Worm (Caenorhabditis elegans) whole organism, midembryonic: ENCODE measurements around the gene srx-82.

Experiments
- T22C8.4 ChIP-seq: fragments of 200-800 bp; sonication (Bioruptor generic); IDR thresholded peaks from 2 replicates; pipeline ENCODE4 v1.3.6; 2022; ENCODE audit warnings: missing genetic modification characterization, missing compliant biosample characterization
- cog-1 ChIP-seq: sonication (generic microtip); optimal IDR thresholded peaks from 2 replicates; lab custom pipeline; 2016; ENCODE audit warnings: missing genetic modification characterization, missing compliant biosample characterization
- flt-1 ChIP-seq: fragments of 200-800 bp; sonication (Bioruptor generic); IDR thresholded peaks from 2 replicates; pipeline ENCODE4 v1.3.6; 2022; ENCODE audit warnings: missing genetic modification characterization, missing compliant biosample characterization
- klf-2 ChIP-seq: fragments of 200-800 bp; sonication (Bioruptor generic); conservative IDR thresholded peaks from 2 replicates; pipeline ENCODE4 v1.3.6; 2022; ENCODE audit warnings: missing genetic modification reagents, missing genetic modification characterization, missing compliant biosample characterization
- med-1 ChIP-seq: sonication (generic microtip); optimal IDR thresholded peaks from 2 replicates; lab custom pipeline; 2017; ENCODE audit warnings: missing genetic modification characterization, mild to moderate bottlenecking, missing compliant biosample characterization, antibody characterized with exemption, missing genetic modification reagents; ENCODE audit not compliant: insufficient read depth
- ref-1 ChIP-seq: fragments of 200-800 bp; sonication (Bioruptor generic); conservative IDR thresholded peaks from 2 replicates; pipeline ENCODE4 v1.3.6; 2022; ENCODE audit warnings: missing genetic modification reagents, missing genetic modification characterization, missing compliant biosample characterization
- tab-1 ChIP-seq: fragments of 200-800 bp; sonication (Bioruptor generic); IDR thresholded peaks from 2 replicates; pipeline ENCODE4 v1.3.6; 2022; ENCODE audit warnings: missing genetic modification characterization, missing compliant biosample characterization
- ztf-23 ChIP-seq: fragments of 200-800 bp; sonication (Bioruptor generic); IDR thresholded peaks from 2 replicates; pipeline ENCODE4 v1.3.6; 2022; ENCODE audit warnings: missing genetic modification reagents, missing genetic modification characterization, missing compliant biosample characterization
- ztf-29 ChIP-seq: fragments of 200-800 bp; sonication (Bioruptor generic); IDR thresholded peaks from 2 replicates; pipeline ENCODE4 v1.3.6; 2022; ENCODE audit warnings: missing genetic modification reagents, missing genetic modification characterization, missing compliant biosample characterization

Gene srx-82

ce11 chrV:11616813-11617212 lies 27.3 kb downstream of the srx-82 start:
- no peak for TF ChIP-seq tab-1 (GFP tag; lab: Robert Waterston, UW)

- TF ChIP-seq med-1 (no peak), T22C8.4 (GFP tag; lab: Robert Waterston, UW) (no peak), klf-2 (GFP tag; lab: Robert Waterston, UW) (no peak), ref-1 (GFP tag; lab: Robert Waterston, UW) (no peak), cog-1 (tag; lab: Kevin White, UChicago) (no peak), flt-1 (no peak), tab-1 (GFP tag; lab: Robert Waterston, UW) (no peak), ztf-29 (GFP tag; lab: Robert Waterston, UW) (no peak), ztf-23 (GFP tag; lab: Robert Waterston, UW) (no peak)
These were observed 28.6 kb downstream of the srx-82 start, which contains the start of gene glb-15 for ce11 chrV:11618173-11618572. Gene glb-15, minus strand, starts transcription at chrV:11618273.

- no peak for TF ChIP-seq ztf-23 (GFP tag; lab: Robert Waterston, UW)
- TF ChIP-seq ztf-29 (GFP tag; lab: Robert Waterston, UW): no peak
- TF ChIP-seq med-1: no peak
- no peak for TF ChIP-seq cog-1 (tag; lab: Kevin White, UChicago)
- TF ChIP-seq T22C8.4 (GFP tag; lab: Robert Waterston, UW): no peak
- no peak for TF ChIP-seq flt-1
- TF ChIP-seq ref-1 (GFP tag; lab: Robert Waterston, UW): no peak
- no peak for TF ChIP-seq tab-1 (GFP tag; lab: Robert Waterston, UW)
- TF ChIP-seq klf-2 (GFP tag; lab: Robert Waterston, UW): no peak
These were observed 30.5 kb downstream of the srx-82 start for ce11 chrV:11620081-11620480.

- TF ChIP-seq T22C8.4 (GFP tag; lab: Robert Waterston, UW) (no peak), tab-1 (GFP tag; lab: Robert Waterston, UW) (no peak), flt-1 (no peak), med-1 (no peak), ztf-23 (GFP tag; lab: Robert Waterston, UW) (no peak), cog-1 (tag; lab: Kevin White, UChicago) (no peak)
These were observed 31.7 kb downstream of the srx-82 start for ce11 chrV:11621276-11621675.

ce11 chrV:11624954-11625353 lies 35.4 kb downstream of the srx-82 start:
- TF ChIP-seq ztf-29 (GFP tag; lab: Robert Waterston, UW): no peak
- TF ChIP-seq ref-1 (GFP tag; lab: Robert Waterston, UW): no peak
- no peak for TF ChIP-seq flt-1
- no peak for TF ChIP-seq ztf-23 (GFP tag; lab: Robert Waterston, UW)
- no peak for TF ChIP-seq klf-2 (GFP tag; lab: Robert Waterston, UW)
- no peak for TF ChIP-seq cog-1 (tag; lab: Kevin White, UChicago)
- no peak for TF ChIP-seq tab-1 (GFP tag; lab: Robert Waterston, UW)
- TF ChIP-seq med-1: no peak
- no peak for TF ChIP-seq T22C8.4 (GFP tag; lab: Robert Waterston, UW)

- TF ChIP-seq ztf-29 (GFP tag; lab: Robert Waterston, UW) (no peak), tab-1 (GFP tag; lab: Robert Waterston, UW) (no peak), med-1 (no peak), T22C8.4 (GFP tag; lab: Robert Waterston, UW) (no peak), flt-1 (no peak), ztf-23 (GFP tag; lab: Robert Waterston, UW) (no peak), cog-1 (tag; lab: Kevin White, UChicago) (no peak), klf-2 (GFP tag; lab: Robert Waterston, UW) (no peak), ref-1 (GFP tag; lab: Robert Waterston, UW) (no peak)
These were observed 38.3 kb downstream of the srx-82 start for ce11 chrV:11627837-11628236.

- TF ChIP-seq ztf-29 (GFP tag; lab: Robert Waterston, UW): no peak
- TF ChIP-seq med-1: no peak
- no peak for TF ChIP-seq flt-1
- no peak for TF ChIP-seq cog-1 (tag; lab: Kevin White, UChicago)
- no peak for TF ChIP-seq T22C8.4 (GFP tag; lab: Robert Waterston, UW)
- TF ChIP-seq ztf-23 (GFP tag; lab: Robert Waterston, UW): no peak
- TF ChIP-seq klf-2 (GFP tag; lab: Robert Waterston, UW): no peak
- TF ChIP-seq ref-1 (GFP tag; lab: Robert Waterston, UW): no peak
- no peak for TF ChIP-seq tab-1 (GFP tag; lab: Robert Waterston, UW)
These were observed 39.9 kb downstream of the srx-82 start, which contains the start of gene F35B12.10 for ce11 chrV:11629222-11630026. Gene F35B12.10, minus strand, starts transcription at chrV:11629272.

- TF ChIP-seq med-1: no peak
- no peak for TF ChIP-seq ztf-23 (GFP tag; lab: Robert Waterston, UW)
- TF ChIP-seq klf-2 (GFP tag; lab: Robert Waterston, UW): no peak
- no peak for TF ChIP-seq T22C8.4 (GFP tag; lab: Robert Waterston, UW)
- no peak for TF ChIP-seq cog-1 (tag; lab: Kevin White, UChicago)
- no peak for TF ChIP-seq ref-1 (GFP tag; lab: Robert Waterston, UW)
- no peak for TF ChIP-seq ztf-29 (GFP tag; lab: Robert Waterston, UW)
- no peak for TF ChIP-seq flt-1
- no peak for TF ChIP-seq tab-1 (GFP tag; lab: Robert Waterston, UW)
These were observed 41.6 kb downstream of the srx-82 start for ce11 chrV:11631128-11631527.

- TF ChIP-seq cog-1 (tag; lab: Kevin White, UChicago) (no peak), ztf-23 (GFP tag; lab: Robert Waterston, UW) (no peak), klf-2 (GFP tag; lab: Robert Waterston, UW) (no peak), tab-1 (GFP tag; lab: Robert Waterston, UW) (no peak), T22C8.4 (GFP tag; lab: Robert Waterston, UW) (no peak), flt-1 (no peak), ref-1 (GFP tag; lab: Robert Waterston, UW) (no peak), ztf-29 (GFP tag; lab: Robert Waterston, UW) (no peak), med-1 (no peak)
These were observed 46.1 kb downstream of the srx-82 start for ce11 chrV:11635587-11635986.
